Worm (Caenorhabditis elegans) whole organism, L1 larva: ENCODE measurements around the gene F36A4.3.

Source experiments
- ama-1 ChIP-seq: fragments of 150-350 bp; optimal IDR thresholded peaks from 2 replicates; lab custom pipeline; 2014
- ces-1 ChIP-seq: fragments of 150-350 bp; optimal IDR thresholded peaks from 2 replicates; lab custom pipeline; 2014; ENCODE audit warnings: missing biosample characterization, missing genetic modification reagents, missing genetic modification characterization
- fos-1 ChIP-seq: fragments of 150-350 bp; optimal IDR thresholded peaks from 2 replicates; lab custom pipeline; 2014; ENCODE audit warnings: missing biosample characterization, missing genetic modification characterization
- lin-39 ChIP-seq: fragments of 150-350 bp; optimal IDR thresholded peaks from 2 replicates; lab custom pipeline; 2014; ENCODE audit warnings: missing biosample characterization, missing genetic modification reagents, missing genetic modification characterization
- mef-2 ChIP-seq: fragments of 150-350 bp; optimal IDR thresholded peaks from 2 replicates; lab custom pipeline; 2014; ENCODE audit warnings: missing biosample characterization, missing genetic modification characterization
- nhr-11 ChIP-seq: fragments of 150-350 bp; optimal IDR thresholded peaks from 2 replicates; lab custom pipeline; 2014; ENCODE audit warnings: missing biosample characterization, missing genetic modification characterization
- nhr-237 ChIP-seq: fragments of 150-350 bp; optimal IDR thresholded peaks from 2 replicates; lab custom pipeline; 2014; ENCODE audit warnings: missing biosample characterization, missing genetic modification characterization
- nhr-77 ChIP-seq: fragments of 150-350 bp; optimal IDR thresholded peaks from 2 replicates; lab custom pipeline; 2014; ENCODE audit warnings: missing biosample characterization, missing genetic modification characterization
- pag-3 ChIP-seq: sonication (generic microtip); optimal IDR thresholded peaks from 2 replicates; lab custom pipeline; 2017; ENCODE audit warnings: missing genetic modification characterization, mild to moderate bottlenecking, missing compliant biosample characterization, antibody characterized with exemption, borderline replicate concordance; ENCODE audit not compliant: insufficient read depth
- pqm-1 ChIP-seq: sonication (generic microtip); optimal IDR thresholded peaks from 3 replicates; lab custom pipeline; 2017; ENCODE audit warnings: missing biosample characterization, missing genetic modification characterization
- snpc-4 ChIP-seq: fragments of 150-350 bp; optimal IDR thresholded peaks from 2 replicates; lab custom pipeline; 2014; ENCODE audit warnings: missing biosample characterization, missing genetic modification characterization
- sptf-1 ChIP-seq: fragments of 150-350 bp; optimal IDR thresholded peaks from 2 replicates; lab custom pipeline; 2014; ENCODE audit warnings: missing biosample characterization, missing genetic modification characterization
- tlp-1 ChIP-seq: fragments of 150-350 bp; optimal IDR thresholded peaks from 2 replicates; lab custom pipeline; 2014; ENCODE audit warnings: missing biosample characterization, missing genetic modification characterization

DNA sequence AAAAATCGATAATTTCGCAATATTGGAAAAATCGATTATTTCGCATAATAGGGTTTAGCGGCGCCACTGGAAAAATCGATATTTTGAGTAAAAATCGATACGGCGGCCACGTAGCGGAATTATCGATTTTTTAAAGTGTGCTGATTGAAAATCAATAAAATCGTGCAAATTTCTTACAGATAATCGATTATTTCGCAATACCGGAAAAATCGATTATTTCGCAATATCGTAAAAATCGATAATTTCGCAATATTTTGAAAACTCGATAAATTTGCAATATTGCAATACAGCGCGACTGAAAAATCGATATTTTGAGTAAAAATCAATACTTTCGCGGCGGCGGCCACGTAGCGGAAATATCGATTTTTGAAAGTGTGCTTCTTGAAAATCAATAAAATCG, 48.2 kb downstream of the F36A4.3 start:
- TF ChIP-seq snpc-4 (tag; lab: Kevin White, UChicago) (no peak), pag-3 (tag; lab: Kevin White, UChicago) (no peak), tlp-1 (tag; lab: Kevin White, UChicago) (no peak), ces-1 (GFP tag; lab: Kevin White, UChicago) (no peak), nhr-237 (tag; lab: Kevin White, UChicago) (no peak), sptf-1 (tag; lab: Kevin White, UChicago) (no peak), nhr-77 (tag; lab: Kevin White, UChicago) (no peak), fos-1 (no peak), mef-2 (tag; lab: Kevin White, UChicago) (no peak), ama-1 (no peak), nhr-11 (tag; lab: Kevin White, UChicago) (no peak), pqm-1 (no peak), lin-39 (tag; lab: Kevin White, UChicago) (no peak)
